Fruit fly (Drosophila melanogaster) whole organism, prepupa: ENCODE measurements around the gene milt.

Experiments used
- CG11762 ChIP-seq: fragments of 200-800 bp; sonication (Bioruptor generic); optimal IDR thresholded peaks from 3 replicates; lab custom pipeline; 2016; ENCODE audit warnings: missing biosample characterization, missing genetic modification characterization; ENCODE audit not compliant: insufficient read depth
- CG16779 ChIP-seq: fragments of 200-800 bp; sonication (Bioruptor generic); optimal IDR thresholded peaks from 3 replicates; lab custom pipeline; 2017; ENCODE audit warnings: missing biosample characterization, mild to moderate bottlenecking, missing genetic modification characterization
- CG3919 ChIP-seq: fragments of 200-800 bp; sonication (Bioruptor generic); optimal IDR thresholded peaks from 3 replicates; lab custom pipeline; 2016; ENCODE audit warnings: missing biosample characterization, missing genetic modification characterization
- CG4318 ChIP-seq: fragments of 200-800 bp; sonication (Bioruptor generic); optimal IDR thresholded peaks from 3 replicates; lab custom pipeline; 2017; ENCODE audit warnings: missing biosample characterization, mild to moderate bottlenecking, missing genetic modification characterization
- CG6854 ChIP-seq: fragments of 200-800 bp; sonication (Bioruptor generic); optimal IDR thresholded peaks from 2 replicates; lab custom pipeline; 2017; ENCODE audit warnings: missing biosample characterization, mild to moderate bottlenecking, missing genetic modification characterization
- Sox15 ChIP-seq: fragments of 200-800 bp; sonication (Bioruptor generic); optimal IDR thresholded peaks from 3 replicates; lab custom pipeline; 2016; ENCODE audit warnings: missing biosample characterization, missing genetic modification characterization
- acj6 ChIP-seq: fragments of 200-800 bp; sonication (Bioruptor generic); optimal IDR thresholded peaks from 3 replicates; lab custom pipeline; 2016; ENCODE audit warnings: missing biosample characterization, missing genetic modification characterization
- eg ChIP-seq: fragments of 200-800 bp; sonication (Bioruptor generic); IDR thresholded peaks from 3 replicates; pipeline ENCODE4 v1.3.6; 2022; ENCODE audit warnings: missing biosample characterization, missing genetic modification characterization

DNA sequence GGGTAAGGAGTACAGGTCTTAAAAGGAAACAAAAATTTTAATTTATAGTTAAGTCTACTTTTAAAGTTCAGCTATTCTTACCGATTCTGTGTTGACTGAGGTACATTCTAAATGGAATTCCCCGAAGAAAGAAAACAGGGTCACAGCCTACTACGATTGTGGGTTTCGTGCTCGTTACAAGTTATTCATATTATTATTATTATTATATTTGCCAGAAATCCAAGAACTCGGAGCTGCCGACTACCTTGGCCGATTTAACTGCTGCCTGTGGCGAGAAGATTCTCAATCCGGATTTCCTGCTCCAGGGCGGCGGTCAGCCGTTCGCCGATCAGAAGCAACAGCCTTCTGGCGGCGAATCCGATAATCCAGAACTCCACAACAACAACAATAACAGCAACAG is 23.1 kb downstream of the milt start, which contains the start of gene Mst27D:
- TF ChIP-seq CG11762 (GFP tag; lab: Kevin White, UChicago), result no peak
- no peak for TF ChIP-seq CG16779
- no peak for TF ChIP-seq CG3919 (GFP tag; lab: Kevin White, UChicago)
- TF ChIP-seq acj6 (GFP tag; lab: Kevin White, UChicago), result no peak
- no peak for TF ChIP-seq eg
- TF ChIP-seq Sox15, result no peak
- no peak for TF ChIP-seq CG6854 (GFP tag; lab: Kevin White, UChicago)
- no peak for TF ChIP-seq CG4318
